Worm (Caenorhabditis elegans): Measurements from ENCODE around the gene rfc-4.

Gene rfc-4

DNA sequence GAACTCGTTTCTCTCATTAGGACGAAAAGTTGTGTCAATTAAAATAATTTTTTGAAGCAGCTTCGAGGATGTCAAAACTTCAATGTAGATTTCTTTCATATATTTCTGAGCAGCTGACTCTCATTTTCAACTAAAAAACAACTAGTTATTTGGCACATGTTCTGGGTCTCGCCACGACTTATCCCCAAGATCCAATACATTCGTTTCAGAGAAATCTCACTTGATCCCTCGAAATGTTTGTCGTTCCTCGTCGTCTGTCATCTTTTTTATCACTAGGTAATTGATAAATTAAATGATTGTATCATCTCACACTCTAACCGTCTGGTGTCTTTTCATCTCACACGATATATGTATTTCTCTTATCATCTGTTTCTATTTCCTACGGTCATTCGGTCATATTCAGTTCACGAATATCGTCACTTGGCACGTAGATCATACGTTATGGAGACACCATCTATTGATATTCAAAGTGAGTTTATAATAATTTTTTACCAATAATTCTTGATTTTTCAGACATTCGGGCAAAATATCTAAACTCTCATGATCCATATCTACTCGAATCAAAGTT is 10.0 kb upstream of the rfc-4 start, which contains the start of the genes rpn-6.1 and F57B9.1:
TSS of gene rpn-6.1 (minus strand) at position 65 of the 568 bp plus-strand sequence.
TSS of gene F57B9.1 (plus strand) at position 154 of the 568 bp plus-strand sequence.
- TF ChIP-seq nhr-10 (tag; optimal IDR thresholded peaks at IDR 0.05) (no peak), mbf-1 (tag; optimal IDR thresholded peaks at IDR 0.05) (no peak), R02D3.7 (tag; optimal IDR thresholded peaks at IDR 0.05) (no peak), lin-39 (tag; optimal IDR thresholded peaks at IDR 0.05) (no peak), sma-9 (GFP tag; optimal IDR thresholded peaks at IDR 0.05) (peak; percentile 60), sma-9 (tag; optimal IDR thresholded peaks at IDR 0.05) (no peak), skn-1 (tag; optimal IDR thresholded peaks at IDR 0.05) (peak; percentile 12), nhr-129 (tag; optimal IDR thresholded peaks at IDR 0.05) (peak; percentile 36), nhr-11 (tag; optimal IDR thresholded peaks at IDR 0.05) (no peak), aly-2 (tag; optimal IDR thresholded peaks at IDR 0.05) (no peak), alr-1 (tag; optimal IDR thresholded peaks at IDR 0.05) (no peak), lin-13 (GFP tag; optimal IDR thresholded peaks at IDR 0.05) (no peak), sem-4 (tag; optimal IDR thresholded peaks at IDR 0.05) (no peak), nhr-21 (tag; optimal IDR thresholded peaks at IDR 0.05) (no peak), nhr-6 (tag; optimal IDR thresholded peaks at IDR 0.05) (no peak), nhr-77 (tag; optimal IDR thresholded peaks at IDR 0.05) (no peak), unc-62 (GFP tag; optimal IDR thresholded peaks at IDR 0.05) (no peak), ceh-16 (tag; optimal IDR thresholded peaks at IDR 0.05) (no peak), nhr-23 (tag; optimal IDR thresholded peaks at IDR 0.05) (no peak), ztf-11 (tag; optimal IDR thresholded peaks at IDR 0.05) (no peak), ceh-82 (tag; optimal IDR thresholded peaks at IDR 0.05) (no peak), nhr-12 (tag; optimal IDR thresholded peaks at IDR 0.05) (no peak), dmd-4 (tag; optimal IDR thresholded peaks at IDR 0.05) (no peak), blmp-1 (tag; optimal IDR thresholded peaks at IDR 0.05; ENCODE audit: insufficient read depth) (no peak), elt-1 (tag; optimal IDR thresholded peaks at IDR 0.05) (no peak), nhr-237 (tag; optimal IDR thresholded peaks at IDR 0.05) (no peak), snpc-4 (tag; optimal IDR thresholded peaks at IDR 0.05) (no peak), unc-55 (GFP tag; optimal IDR thresholded peaks at IDR 0.05) (no peak), peb-1 (tag; optimal IDR thresholded peaks at IDR 0.05) (no peak), fos-1 (tag; optimal IDR thresholded peaks at IDR 0.05) (peak; percentile 82), ztf-1 (GFP tag; conservative IDR thresholded peaks at IDR 0.05) (no peak), mdl-1 (tag; optimal IDR thresholded peaks at IDR 0.05) (no peak), zag-1 (tag; optimal IDR thresholded peaks at IDR 0.05) (no peak), ama-1 (optimal IDR thresholded peaks at IDR 0.05) (no peak), sma-3 (GFP tag; optimal IDR thresholded peaks at IDR 0.05) (no peak), Y55F3AM.14 (GFP tag; optimal IDR thresholded peaks at IDR 0.05) (no peak), F13H6.1 (tag; optimal IDR thresholded peaks at IDR 0.05) (no peak), egl-27 (tag; optimal IDR thresholded peaks at IDR 0.05) (no peak), crh-2 (tag; optimal IDR thresholded peaks at IDR 0.05) (peak; percentile 21), unc-39 (tag; optimal IDR thresholded peaks at IDR 0.05) (no peak), ztf-4 (tag; optimal IDR thresholded peaks at IDR 0.05) (no peak), gmeb-1 (tag; optimal IDR thresholded peaks at IDR 0.05) (no peak), lsy-2 (tag; optimal IDR thresholded peaks at IDR 0.05) (peak in 1 of 2 experiments; percentile 62), lin-11 (tag; optimal IDR thresholded peaks at IDR 0.05) (no peak), C34F6.9 (tag; optimal IDR thresholded peaks at IDR 0.05) (peak; percentile 48), elt-3 (tag; optimal IDR thresholded peaks at IDR 0.05) (no peak)

DNA sequence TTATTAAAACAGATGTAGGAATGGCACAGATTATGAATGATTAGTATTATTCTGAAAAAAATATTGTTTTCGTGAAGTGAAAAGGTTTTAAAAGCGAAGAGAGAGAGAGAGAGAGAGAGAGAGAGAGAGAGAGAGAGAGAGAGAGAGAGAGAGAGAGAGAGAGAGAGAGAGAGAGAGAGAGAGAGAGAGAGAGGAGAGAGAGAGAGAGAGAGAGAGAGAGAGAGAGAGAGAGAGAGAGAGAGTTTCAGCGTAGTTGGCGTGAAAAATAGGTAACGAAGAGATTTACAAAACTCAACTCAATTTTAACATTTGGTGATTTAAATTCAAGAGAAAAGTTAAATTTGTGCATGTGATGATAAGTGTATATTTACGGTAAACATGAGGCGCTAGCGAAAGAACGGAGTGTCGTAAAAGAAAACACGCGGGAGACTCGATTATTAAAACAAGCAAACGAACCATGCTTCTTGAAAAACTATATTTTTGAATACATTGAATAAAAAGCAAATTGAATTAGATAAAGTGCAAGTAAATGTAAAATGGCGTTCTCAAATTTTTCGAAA is 3.9 kb upstream of the rfc-4 start, which contains the start of gene panl-2:
TSS of gene panl-2 (minus strand) at position 51 of the 560 bp plus-strand sequence.
- TF ChIP-seq nhr-6 (tag; optimal IDR thresholded peaks at IDR 0.05) = no peak
- TF ChIP-seq sma-3 (GFP tag; optimal IDR thresholded peaks at IDR 0.05) = no peak
- no peak for TF ChIP-seq blmp-1 (tag; optimal IDR thresholded peaks at IDR 0.05; ENCODE audit: insufficient read depth)
- no peak for TF ChIP-seq ztf-1 (GFP tag; conservative IDR thresholded peaks at IDR 0.05)
- no peak for TF ChIP-seq unc-39 (tag; optimal IDR thresholded peaks at IDR 0.05)
- TF ChIP-seq sem-4 (tag; optimal IDR thresholded peaks at IDR 0.05) = no peak
- TF ChIP-seq nhr-21 (tag; optimal IDR thresholded peaks at IDR 0.05) = no peak
- TF ChIP-seq unc-55 (GFP tag; optimal IDR thresholded peaks at IDR 0.05) = peak; percentile 77
- TF ChIP-seq egl-27 (tag; optimal IDR thresholded peaks at IDR 0.05) = no peak
- no peak for TF ChIP-seq ceh-82 (tag; optimal IDR thresholded peaks at IDR 0.05)
- TF ChIP-seq skn-1 (tag; optimal IDR thresholded peaks at IDR 0.05) = no peak
- peak; percentile 80 for TF ChIP-seq R02D3.7 (tag; optimal IDR thresholded peaks at IDR 0.05)
- no peak for TF ChIP-seq peb-1 (tag; optimal IDR thresholded peaks at IDR 0.05)
- TF ChIP-seq mdl-1 (tag; optimal IDR thresholded peaks at IDR 0.05) = no peak
- TF ChIP-seq nhr-77 (tag; optimal IDR thresholded peaks at IDR 0.05) = no peak
- TF ChIP-seq nhr-12 (tag; optimal IDR thresholded peaks at IDR 0.05) = no peak
- peak; percentile 32 for TF ChIP-seq sma-9 (GFP tag; optimal IDR thresholded peaks at IDR 0.05)
- no peak for TF ChIP-seq sma-9 (tag; optimal IDR thresholded peaks at IDR 0.05)
- TF ChIP-seq zag-1 (tag; optimal IDR thresholded peaks at IDR 0.05) = no peak
- TF ChIP-seq ZK546.5 (tag; optimal IDR thresholded peaks at IDR 0.05) = no peak
- TF ChIP-seq Y55F3AM.14 (GFP tag; optimal IDR thresholded peaks at IDR 0.05) = no peak
- no peak for TF ChIP-seq nhr-11 (tag; optimal IDR thresholded peaks at IDR 0.05)
- no peak for TF ChIP-seq nhr-25 (tag; optimal IDR thresholded peaks at IDR 0.05)
- no peak for TF ChIP-seq ztf-11 (tag; optimal IDR thresholded peaks at IDR 0.05)
- TF ChIP-seq ztf-4 (tag; optimal IDR thresholded peaks at IDR 0.05) = no peak
- TF ChIP-seq lin-39 (tag; optimal IDR thresholded peaks at IDR 0.05) = no peak
- TF ChIP-seq crh-2 (tag; optimal IDR thresholded peaks at IDR 0.05) = peak; percentile 34
- no peak for TF ChIP-seq lin-11 (tag; optimal IDR thresholded peaks at IDR 0.05)
- no peak for TF ChIP-seq elt-1 (tag; optimal IDR thresholded peaks at IDR 0.05)
- TF ChIP-seq fos-1 (tag; optimal IDR thresholded peaks at IDR 0.05) = no peak
- TF ChIP-seq aly-2 (tag; optimal IDR thresholded peaks at IDR 0.05) = no peak
- peak; percentile 57 for TF ChIP-seq nhr-129 (tag; optimal IDR thresholded peaks at IDR 0.05)
- peak; percentile 60 to 87 for TF ChIP-seq lsy-2 (tag; optimal IDR thresholded peaks at IDR 0.05)
- TF ChIP-seq ama-1 (optimal IDR thresholded peaks at IDR 0.05) = no peak
- TF ChIP-seq nhr-237 (tag; optimal IDR thresholded peaks at IDR 0.05) = no peak

Data from whole organism, L2 larva.